Fruit fly (Drosophila melanogaster) whole organism, embryonic: ENCODE results near the gene Ent3.
A peak's percentile ranks its signal among the peaks of the same experiment; 100 is the strongest.

Source experiments
- Abd-B ChIP-seq: fragments of 200-800 bp; sonication (Bioruptor generic); optimal IDR thresholded peaks from 2 replicates; lab custom pipeline; 2018; ENCODE audit warnings: missing biosample characterization, mild to moderate bottlenecking, missing genetic modification characterization, moderate library complexity
- CG10565 ChIP-seq: fragments of 200-800 bp; sonication (Bioruptor generic); optimal IDR thresholded peaks from 3 replicates; lab custom pipeline; 2016; ENCODE audit warnings: missing biosample characterization, mild to moderate bottlenecking, missing genetic modification characterization
- CG10979 ChIP-seq: fragments of 200-800 bp; sonication (Bioruptor generic); optimal IDR thresholded peaks from 2 replicates; lab custom pipeline; 2018; ENCODE audit warnings: missing biosample characterization, mild to moderate bottlenecking, missing genetic modification characterization, moderate library complexity
- CG11504 ChIP-seq: fragments of 200-800 bp; sonication (Bioruptor generic); optimal IDR thresholded peaks from 3 replicates; lab custom pipeline; 2019; ENCODE audit warnings: missing biosample characterization, mild to moderate bottlenecking, missing genetic modification characterization, moderate library complexity
- CG12104 ChIP-seq: fragments of 200-800 bp; sonication (Bioruptor generic); optimal IDR thresholded peaks from 3 replicates; lab custom pipeline; 2016; ENCODE audit warnings: missing biosample characterization, missing genetic modification characterization
- CG12236 ChIP-seq: fragments of 200-800 bp; sonication (Bioruptor generic); optimal IDR thresholded peaks from 2 replicates; lab custom pipeline; 2016; ENCODE audit warnings: missing biosample characterization, missing genetic modification characterization
- CG12299 ChIP-seq: fragments of 200-800 bp; sonication (Bioruptor generic); optimal IDR thresholded peaks from 2 replicates; lab custom pipeline; 2018; ENCODE audit warnings: missing biosample characterization, mild to moderate bottlenecking, missing genetic modification characterization
- CG12744 ChIP-seq: fragments of 200-800 bp; sonication (Bioruptor generic); optimal IDR thresholded peaks from 2 replicates; lab custom pipeline; 2016; ENCODE audit warnings: missing biosample characterization, missing genetic modification characterization
- CG14014 ChIP-seq: fragments of 200-800 bp; sonication (Bioruptor generic); IDR thresholded peaks from 2 replicates; pipeline ENCODE4 v1.3.6; 2022; ENCODE audit warnings: missing biosample characterization, missing genetic modification characterization
- CG1647 ChIP-seq: fragments of 200-800 bp; sonication (Bioruptor generic); optimal IDR thresholded peaks from 3 replicates; lab custom pipeline; 2016; ENCODE audit warnings: missing biosample characterization, missing genetic modification characterization
- CG16779 ChIP-seq: fragments of 200-800 bp; sonication (Bioruptor generic); IDR thresholded peaks from 2 replicates; pipeline ENCODE4 v1.3.6; 2022; ENCODE audit warnings: missing biosample characterization, missing genetic modification characterization
- CG17186 ChIP-seq: fragments of 200-800 bp; sonication (Bioruptor generic); optimal IDR thresholded peaks from 3 replicates; lab custom pipeline; 2017; ENCODE audit warnings: missing biosample characterization, missing genetic modification reagents, missing genetic modification characterization
- CG17328 ChIP-seq: fragments of 200-800 bp; sonication (Bioruptor generic); IDR thresholded peaks from 2 replicates; pipeline ENCODE4 v1.3.6; 2022; ENCODE audit warnings: missing biosample characterization, missing genetic modification characterization
- CG2875 ChIP-seq: fragments of 200-800 bp; sonication (Bioruptor generic); optimal IDR thresholded peaks from 2 replicates; lab custom pipeline; 2017; ENCODE audit warnings: missing biosample characterization, mild to moderate bottlenecking, missing genetic modification characterization, missing genetic modification reagents
- CG5245 ChIP-seq: fragments of 200-800 bp; sonication (Bioruptor generic); optimal IDR thresholded peaks from 3 replicates; lab custom pipeline; 2016; ENCODE audit warnings: missing biosample characterization, missing genetic modification characterization
- CG7786 ChIP-seq: fragments of 200-800 bp; sonication (Bioruptor generic); optimal IDR thresholded peaks from 2 replicates; lab custom pipeline; 2016; ENCODE audit warnings: missing biosample characterization, missing genetic modification characterization
- CG8359 ChIP-seq: fragments of 200-800 bp; sonication (Bioruptor generic); optimal IDR thresholded peaks from 2 replicates; lab custom pipeline; 2017; ENCODE audit warnings: missing biosample characterization, mild to moderate bottlenecking, missing genetic modification characterization, borderline replicate concordance
- CG9932 ChIP-seq: fragments of 200-800 bp; sonication (Bioruptor generic); IDR thresholded peaks from 2 replicates; pipeline ENCODE4 v1.3.6; 2022; ENCODE audit warnings: missing biosample characterization, missing genetic modification characterization
- H2.0 ChIP-seq: fragments of 200-800 bp; sonication (Bioruptor generic); IDR thresholded peaks from 2 replicates; pipeline ENCODE4 v1.3.6; 2022; ENCODE audit warnings: missing biosample characterization, missing genetic modification characterization
- Hmx ChIP-seq: fragments of 200-800 bp; sonication (Bioruptor generic); optimal IDR thresholded peaks from 2 replicates; lab custom pipeline; 2016; ENCODE audit warnings: missing biosample characterization, missing genetic modification characterization
- MTF-1 ChIP-seq: fragments of 200-800 bp; sonication (Bioruptor generic); optimal IDR thresholded peaks from 2 replicates; lab custom pipeline; 2018; ENCODE audit warnings: missing biosample characterization, mild to moderate bottlenecking, missing genetic modification characterization, borderline replicate concordance
- Max ChIP-seq: fragments of 200-800 bp; sonication (Bioruptor generic); optimal IDR thresholded peaks from 2 replicates; lab custom pipeline; 2016; ENCODE audit warnings: missing biosample characterization, mild to moderate bottlenecking, missing genetic modification characterization
- Med ChIP-seq: fragments of 200-800 bp; sonication (Bioruptor generic); peaks from one replicate; lab custom pipeline; 2016; ENCODE audit warnings: missing biosample characterization, missing genetic modification characterization, mild to moderate bottlenecking, inconsistent platforms, moderate library complexity
- NFAT ChIP-seq: fragments of 200-800 bp; sonication (Bioruptor generic); IDR thresholded peaks from 2 replicates; pipeline ENCODE4 v1.3.6; 2022; ENCODE audit warnings: missing biosample characterization, missing genetic modification characterization
- Nf-YC ChIP-seq: fragments of 200-800 bp; optimal IDR thresholded peaks from 3 replicates; lab custom pipeline; 2019; ENCODE audit warnings: missing biosample characterization, mild to moderate bottlenecking, missing genetic modification characterization, moderate library complexity
- Ssrp ChIP-seq: fragments of 200-800 bp; sonication (Bioruptor generic); optimal IDR thresholded peaks from 2 replicates; lab custom pipeline; 2018; ENCODE audit warnings: missing biosample characterization, mild to moderate bottlenecking, missing genetic modification characterization, moderate library complexity
- Trl ChIP-seq, 3 experiments: fragments of >200 bp in 2 of 3; fragments of 200-800 bp in 1 of 3; sonication (Bioruptor generic) in 1 of 3; optimal IDR thresholded peaks; 2 replicates in 1 of 3; 3 replicates in 2 of 3; lab custom pipeline; 2016 to 2017; ENCODE audit warnings: missing biosample characterization in 1 of 3, missing genetic modification characterization in 1 of 3
- ara ChIP-seq: fragments of 200-800 bp; sonication (Bioruptor generic); IDR thresholded peaks from 2 replicates; pipeline ENCODE4 v1.3.6; 2022; ENCODE audit warnings: missing biosample characterization, missing genetic modification characterization
- chif ChIP-seq, 2 experiments: fragments of 200-800 bp; sonication (Bioruptor generic); optimal IDR thresholded peaks; 3 replicates each; lab custom pipeline; 2016; ENCODE audit warnings: missing biosample characterization in 2 of 2, missing genetic modification characterization in 2 of 2
- crc ChIP-seq: fragments of 200-800 bp; sonication (Bioruptor generic); optimal IDR thresholded peaks from 2 replicates; lab custom pipeline; 2016; ENCODE audit warnings: missing biosample characterization, missing genetic modification characterization
- croc ChIP-seq: fragments of 200-800 bp; sonication (Bioruptor generic); conservative IDR thresholded peaks from 3 replicates; pipeline ENCODE4 v1.3.6; 2022; ENCODE audit warnings: missing biosample characterization, missing genetic modification characterization
- dm ChIP-seq: fragments of 200-800 bp; sonication (Bioruptor generic); optimal IDR thresholded peaks from 3 replicates; lab custom pipeline; 2016; ENCODE audit warnings: missing biosample characterization, missing genetic modification characterization
- en ChIP-seq: fragments of 200-800 bp; sonication (Bioruptor generic); optimal IDR thresholded peaks from 2 replicates; lab custom pipeline; 2016; ENCODE audit warnings: missing biosample characterization, missing genetic modification characterization
- fd3F ChIP-seq: fragments of 200-800 bp; sonication (Bioruptor generic); optimal IDR thresholded peaks from 2 replicates; lab custom pipeline; 2018; ENCODE audit warnings: missing biosample characterization, mild to moderate bottlenecking, missing genetic modification characterization, moderate library complexity
- gcm ChIP-seq: fragments of 200-800 bp; sonication (Bioruptor generic); optimal IDR thresholded peaks from 2 replicates; lab custom pipeline; 2019; ENCODE audit warnings: missing biosample characterization, mild to moderate bottlenecking, missing genetic modification characterization, moderate library complexity
- gfzf ChIP-seq: fragments of 200-800 bp; sonication (Bioruptor generic); optimal IDR thresholded peaks from 2 replicates; lab custom pipeline; 2016; ENCODE audit warnings: missing biosample characterization, mild to moderate bottlenecking, missing genetic modification characterization, moderate library complexity
- grau ChIP-seq: fragments of 200-800 bp; optimal IDR thresholded peaks from 3 replicates; lab custom pipeline; 2019; ENCODE audit warnings: missing biosample characterization, mild to moderate bottlenecking, missing genetic modification characterization, moderate library complexity
- hb ChIP-seq: fragments of 200-800 bp; sonication (Bioruptor generic); IDR thresholded peaks from 3 replicates; pipeline ENCODE4 v1.3.6; 2022; ENCODE audit warnings: missing biosample characterization, missing genetic modification characterization; ENCODE audit not compliant: partially characterized antibody
- hbn ChIP-seq: fragments of 200-800 bp; sonication (Bioruptor generic); IDR thresholded peaks from 2 replicates; pipeline ENCODE4 v1.3.6; 2022; ENCODE audit warnings: missing biosample characterization, missing genetic modification characterization; ENCODE audit not compliant: partially characterized antibody
- lbe ChIP-seq: fragments of 200-800 bp; sonication (Bioruptor generic); optimal IDR thresholded peaks from 2 replicates; lab custom pipeline; 2016; ENCODE audit warnings: missing biosample characterization, mild to moderate bottlenecking, missing genetic modification characterization
- lilli ChIP-seq: fragments of 200-800 bp; sonication (Bioruptor generic); optimal IDR thresholded peaks from 3 replicates; lab custom pipeline; 2016; ENCODE audit warnings: missing biosample characterization, missing genetic modification characterization
- nau ChIP-seq: fragments of 200-800 bp; sonication (Bioruptor generic); optimal IDR thresholded peaks from 3 replicates; lab custom pipeline; 2017; ENCODE audit warnings: missing biosample characterization, mild to moderate bottlenecking, missing genetic modification characterization, missing genetic modification reagents
- nerfin-2 ChIP-seq: fragments of 200-800 bp; sonication (Bioruptor generic); IDR thresholded peaks from 2 replicates; pipeline ENCODE4 v1.3.6; 2022; ENCODE audit warnings: missing biosample characterization, missing genetic modification characterization; ENCODE audit not compliant: partially characterized antibody
- phol ChIP-seq: fragments of 200-800 bp; sonication (Bioruptor generic); optimal IDR thresholded peaks from 3 replicates; lab custom pipeline; 2018; ENCODE audit warnings: missing biosample characterization, mild to moderate bottlenecking, missing genetic modification characterization, moderate library complexity
- run ChIP-seq: fragments of 200-800 bp; sonication (Bioruptor generic); optimal IDR thresholded peaks from 3 replicates; lab custom pipeline; 2018; ENCODE audit warnings: missing biosample characterization, mild to moderate bottlenecking, missing genetic modification characterization
- seq ChIP-seq: fragments of 200-800 bp; sonication (Bioruptor generic); IDR thresholded peaks from 2 replicates; pipeline ENCODE4 v1.3.6; 2022; ENCODE audit warnings: missing biosample characterization, missing genetic modification characterization
- ssp ChIP-seq: fragments of 200-800 bp; sonication (Bioruptor generic); IDR thresholded peaks from 2 replicates; pipeline ENCODE4 v1.3.6; 2022; ENCODE audit warnings: missing biosample characterization, missing genetic modification characterization
- tgo ChIP-seq: fragments of 200-800 bp; sonication (Bioruptor generic); IDR thresholded peaks from 3 replicates; pipeline ENCODE4 v1.3.6; 2022; ENCODE audit warnings: missing biosample characterization, missing genetic modification characterization

Gene Ent3

DNA sequence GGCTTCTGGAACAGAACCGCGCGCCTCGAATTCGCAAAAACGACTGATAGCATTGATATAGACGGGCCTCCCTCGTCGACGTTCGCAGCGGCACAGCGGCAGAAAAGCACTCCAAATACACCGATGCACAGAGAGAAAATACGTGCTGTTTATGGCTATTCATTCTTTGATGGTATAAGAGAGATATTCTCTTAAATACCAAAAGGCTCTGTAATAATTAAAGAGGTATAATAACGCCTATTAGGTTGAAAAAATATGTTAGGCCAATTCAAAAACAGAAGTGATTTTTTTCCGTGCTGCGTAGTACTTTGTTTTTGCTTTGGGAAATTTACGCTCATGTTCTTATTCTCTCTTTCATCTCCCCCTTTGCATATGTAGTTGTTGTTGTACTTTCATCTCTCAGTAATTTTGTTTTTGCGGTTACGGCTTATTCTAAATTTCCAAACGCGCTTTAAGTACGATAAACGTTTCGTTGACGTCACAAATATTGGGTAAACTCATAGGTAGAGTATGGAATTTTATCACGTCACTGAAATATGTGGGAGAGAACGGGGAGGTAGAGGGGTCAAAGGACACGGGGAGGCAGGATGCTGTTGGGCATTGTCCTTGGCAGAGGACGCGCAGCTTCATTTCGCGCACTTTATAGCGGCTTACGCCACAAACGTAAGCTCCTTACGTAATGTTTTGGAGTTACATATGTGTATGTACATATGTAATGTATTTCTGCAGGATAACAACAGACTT is 10.2 kb upstream of the Ent3 start, which contains the start of gene nebu (continued):
- TF ChIP-seq CG12104 (GFP tag; lab: Kevin White, UChicago) (peak; percentile 93), CG12744 (GFP tag; lab: Kevin White, UChicago) (peak; percentile 96), chif (GFP tag; optimal IDR thresholded peaks at IDR 0.05; lab: Kevin White, UChicago) (peak; percentile 92 to 95), Max (GFP tag; lab: Kevin White, UChicago) (peak; percentile 94), NFAT (GFP tag; lab: Robert Waterston, UW) (peak; percentile 96), CG9932 (GFP tag; lab: Robert Waterston, UW) (peak; percentile 98), CG10565 (GFP tag; lab: Kevin White, UChicago) (peak; percentile 83), seq (peak; percentile 94), CG12236 (GFP tag; lab: Kevin White, UChicago) (peak; percentile 82), ara (GFP tag; lab: Robert Waterston, UW) (no peak; the same call in 1 of the 2 replicates), CG16779 (GFP tag; lab: Robert Waterston, UW) (peak; percentile 96), grau (tag; lab: Kevin White, UChicago) (peak; percentile 96), CG1647 (GFP tag; lab: Kevin White, UChicago) (peak; percentile 95), croc (GFP tag; lab: Robert Waterston, UW) (peak; percentile 80), Nf-YC (tag; lab: Kevin White, UChicago) (peak; percentile 81), nerfin-2 (no peak), gfzf (peak; percentile 17), dm (peak; percentile 88), CG17186 (peak; percentile 52), en (GFP tag; lab: Kevin White, UChicago) (peak; percentile 90), Abd-B (GFP tag; lab: Kevin White, UChicago) (no peak), MTF-1 (GFP tag; lab: Kevin White, UChicago) (peak; percentile 90), ssp (GFP tag; lab: Robert Waterston, UW) (no peak; the same call in 1 of the 2 replicates), CG8359 (GFP tag; lab: Kevin White, UChicago) (peak; percentile 63), CG11504 (tag; lab: Kevin White, UChicago) (peak; percentile 95), gcm (GFP tag; lab: Kevin White, UChicago) (peak; percentile 89), fd3F (GFP tag; lab: Kevin White, UChicago) (peak; percentile 96), tgo (peak; percentile 96), CG12299 (tag; lab: Kevin White, UChicago) (peak; percentile 93), phol (tag; lab: Kevin White, UChicago) (peak; percentile 86), Hmx (GFP tag; lab: Kevin White, UChicago) (peak; percentile 89), lilli (GFP tag; lab: Kevin White, UChicago) (peak; percentile 98), run (peak; percentile 84), lbe (GFP tag; lab: Kevin White, UChicago) (peak; percentile 97), hb (GFP tag; lab: Robert Waterston, UW) (no peak), crc (GFP tag; lab: Kevin White, UChicago) (peak; percentile 95), CG7786 (peak; percentile 99), CG5245 (peak; percentile 91), H2.0 (GFP tag; lab: Robert Waterston, UW) (peak; percentile 93), Trl (optimal IDR thresholded peaks at IDR 0.05; lab: Kevin White, UChicago) (peak in 1 of 2 experiments; percentile 60), Trl (GFP tag; optimal IDR thresholded peaks at IDR 0.05; lab: Kevin White, UChicago) (peak; percentile 96), Med (GFP tag; lab: Kevin White, UChicago) (peak; percentile 99), hbn (no peak), CG10979 (peak; percentile 86), CG2875 (GFP tag; lab: Kevin White, UChicago) (peak; percentile 82), nau (peak; percentile 93), CG14014 (GFP tag; lab: Robert Waterston, UW) (peak; percentile 98), Ssrp (tag; lab: Kevin White, UChicago) (peak; percentile 83), CG17328 (GFP tag; lab: Robert Waterston, UW) (peak; percentile 95)
